Fruit fly (Drosophila melanogaster) whole organism, adult: ENCODE data around the gene mey.

ENCODE experiments used
- CG11617 ChIP-seq: fragments of 200-800 bp; sonication (Bioruptor generic); optimal IDR thresholded peaks from 2 replicates; lab custom pipeline; 2017; ENCODE audit warnings: mild to moderate bottlenecking, missing biosample characterization, missing genetic modification reagents, missing genetic modification characterization
- CG12768 ChIP-seq: fragments of 200-800 bp; sonication (Bioruptor generic); optimal IDR thresholded peaks from 2 replicates; lab custom pipeline; 2017; ENCODE audit warnings: missing biosample characterization, missing genetic modification characterization, mild to moderate bottlenecking, moderate library complexity, missing genetic modification reagents
- CG1620 ChIP-seq: fragments of 200-800 bp; sonication (Bioruptor generic); optimal IDR thresholded peaks from 2 replicates; lab custom pipeline; 2016; ENCODE audit warnings: missing biosample characterization, missing genetic modification characterization
- CG33017 ChIP-seq: fragments of 200-800 bp; sonication (Bioruptor generic); optimal IDR thresholded peaks from 2 replicates; lab custom pipeline; 2018; ENCODE audit warnings: missing biosample characterization, mild to moderate bottlenecking, missing genetic modification characterization, moderate library complexity
- CG7045 ChIP-seq: fragments of 200-800 bp; sonication (Bioruptor generic); optimal IDR thresholded peaks from 2 replicates; lab custom pipeline; 2017; ENCODE audit warnings: missing biosample characterization, mild to moderate bottlenecking, missing genetic modification characterization
- CG7101 ChIP-seq: fragments of 200-800 bp; sonication (Bioruptor generic); optimal IDR thresholded peaks from 2 replicates; lab custom pipeline; 2018; ENCODE audit warnings: missing biosample characterization, mild to moderate bottlenecking, missing genetic modification characterization, moderate library complexity
- Clk ChIP-seq: fragments of 200-800 bp; sonication (Bioruptor generic); optimal IDR thresholded peaks from 2 replicates; lab custom pipeline; 2017; ENCODE audit warnings: missing biosample characterization, missing genetic modification characterization
- Mnt ChIP-seq: fragments of 200-800 bp; sonication (Bioruptor generic); optimal IDR thresholded peaks from 2 replicates; lab custom pipeline; 2016; ENCODE audit warnings: missing biosample characterization, mild to moderate bottlenecking, missing genetic modification characterization
- bab1 ChIP-seq: fragments of 200-800 bp; sonication (Bioruptor generic); optimal IDR thresholded peaks from 3 replicates; lab custom pipeline; 2019; ENCODE audit warnings: missing biosample characterization, mild to moderate bottlenecking, missing genetic modification characterization, moderate library complexity
- cic ChIP-seq: fragments of 200-800 bp; sonication (Bioruptor generic); optimal IDR thresholded peaks from 2 replicates; lab custom pipeline; 2017; ENCODE audit warnings: missing biosample characterization, mild to moderate bottlenecking, missing genetic modification characterization, moderate library complexity
- cnc ChIP-seq, 2 experiments: fragments of >200 bp; optimal IDR thresholded peaks; 2 replicates each; lab custom pipeline; 2017
- kay ChIP-seq: fragments of 200-800 bp; sonication (Bioruptor generic); peaks from one replicate; lab custom pipeline; 2016; ENCODE audit warnings: missing biosample characterization, missing genetic modification characterization, borderline replicate concordance
- tj ChIP-seq: fragments of 200-800 bp; sonication (Bioruptor generic); optimal IDR thresholded peaks from 3 replicates; lab custom pipeline; 2017; ENCODE audit warnings: missing biosample characterization, mild to moderate bottlenecking, missing genetic modification characterization, moderate library complexity
- toe ChIP-seq: fragments of 200-800 bp; sonication (Bioruptor generic); optimal IDR thresholded peaks from 2 replicates; lab custom pipeline; 2016; ENCODE audit warnings: missing biosample characterization, missing genetic modification characterization

dm6 chr3R:31548766-31549510, 49.9 kb downstream of the mey start:
- TF ChIP-seq cnc (optimal IDR thresholded peaks at IDR 0.05; lab: Kevin White, UChicago) (no peak), CG7045 (GFP tag; lab: Kevin White, UChicago) (no peak), Mnt (no peak), Clk (GFP tag; lab: Kevin White, UChicago) (no peak), CG11617 (GFP tag; lab: Kevin White, UChicago) (no peak), cic (GFP tag; lab: Kevin White, UChicago) (no peak), bab1 (GFP tag; lab: Kevin White, UChicago) (no peak), toe (no peak), kay (no peak), CG1620 (GFP tag; lab: Kevin White, UChicago) (no peak), CG7101 (no peak), CG33017 (tag; lab: Kevin White, UChicago) (no peak), tj (GFP tag; lab: Kevin White, UChicago) (no peak), CG12768 (no peak)
